Fruit fly (Drosophila melanogaster) whole organism, pupa: Measurements from ENCODE around the gene Acn.

Experiments
- CG10348 ChIP-seq: fragments of 200-800 bp; sonication (Bioruptor generic); IDR thresholded peaks from 2 replicates; pipeline ENCODE4 v1.3.6; 2022; ENCODE audit warnings: missing biosample characterization, missing genetic modification characterization
- CG12605 ChIP-seq: fragments of 200-800 bp; sonication (Bioruptor generic); IDR thresholded peaks from 2 replicates; pipeline ENCODE4 v1.3.6; 2022; ENCODE audit warnings: missing biosample characterization, missing genetic modification characterization
- CG13204 ChIP-seq: fragments of 200-800 bp; sonication (Bioruptor generic); optimal IDR thresholded peaks from 2 replicates; lab custom pipeline; 2018; ENCODE audit warnings: missing biosample characterization, mild to moderate bottlenecking, missing genetic modification characterization, moderate library complexity
- CG14655 ChIP-seq: fragments of 200-800 bp; sonication (Bioruptor generic); optimal IDR thresholded peaks from 3 replicates; lab custom pipeline; 2017; ENCODE audit warnings: mild to moderate bottlenecking, missing biosample characterization, missing genetic modification reagents, missing genetic modification characterization
- CG15710 ChIP-seq: fragments of 200-800 bp; sonication (Bioruptor generic); optimal IDR thresholded peaks from 2 replicates; lab custom pipeline; 2018; ENCODE audit warnings: missing biosample characterization, mild to moderate bottlenecking, missing genetic modification characterization, moderate library complexity
- CG17806 ChIP-seq: fragments of 200-800 bp; sonication (Bioruptor generic); optimal IDR thresholded peaks from 2 replicates; lab custom pipeline; 2018; ENCODE audit warnings: missing biosample characterization, mild to moderate bottlenecking, missing genetic modification characterization, moderate library complexity
- CG32121 ChIP-seq: fragments of 200-800 bp; sonication (Bioruptor generic); IDR thresholded peaks from 2 replicates; pipeline ENCODE4 v1.3.6; 2022; ENCODE audit warnings: missing biosample characterization, missing genetic modification characterization
- CG34367 ChIP-seq: fragments of 200-800 bp; sonication (Bioruptor generic); optimal IDR thresholded peaks from 2 replicates; lab custom pipeline; 2018; ENCODE audit warnings: missing biosample characterization, mild to moderate bottlenecking, missing genetic modification characterization
- CG4496 ChIP-seq: fragments of 200-800 bp; sonication (Bioruptor generic); IDR thresholded peaks from 3 replicates; pipeline ENCODE4 v1.3.6; 2022; ENCODE audit warnings: missing biosample characterization, missing genetic modification characterization
- CG8159 ChIP-seq: fragments of 200-800 bp; sonication (Bioruptor generic); optimal IDR thresholded peaks from 3 replicates; lab custom pipeline; 2018; ENCODE audit warnings: missing biosample characterization, mild to moderate bottlenecking, missing genetic modification characterization, moderate library complexity
- CG8301 ChIP-seq: fragments of 200-800 bp; sonication (Bioruptor generic); optimal IDR thresholded peaks from 2 replicates; lab custom pipeline; 2018; ENCODE audit warnings: missing biosample characterization, mild to moderate bottlenecking, missing genetic modification characterization
- CG9948 ChIP-seq: fragments of 200-800 bp; sonication (Bioruptor generic); optimal IDR thresholded peaks from 2 replicates; lab custom pipeline; 2018; ENCODE audit warnings: missing biosample characterization, mild to moderate bottlenecking, missing genetic modification characterization, moderate library complexity
- D1 ChIP-seq: fragments of 200-800 bp; sonication (Bioruptor generic); optimal IDR thresholded peaks from 2 replicates; lab custom pipeline; 2018; ENCODE audit warnings: missing biosample characterization, mild to moderate bottlenecking, missing genetic modification characterization, moderate library complexity
- EcR ChIP-seq: fragments of 200-800 bp; sonication (Bioruptor generic); optimal IDR thresholded peaks from 3 replicates; lab custom pipeline; 2019; ENCODE audit warnings: missing biosample characterization, missing genetic modification characterization, mild to moderate bottlenecking, moderate library complexity, missing genetic modification reagents
- Ets98B ChIP-seq: fragments of 200-800 bp; sonication (Bioruptor generic); IDR thresholded peaks from 2 replicates; pipeline ENCODE4 v1.3.6; 2022; ENCODE audit warnings: missing biosample characterization, missing genetic modification characterization
- Pif1A ChIP-seq: fragments of 200-800 bp; sonication (Bioruptor generic); optimal IDR thresholded peaks from 3 replicates; lab custom pipeline; 2016; ENCODE audit warnings: missing biosample characterization, missing genetic modification characterization
- Pif1B ChIP-seq: fragments of 200-800 bp; sonication (Bioruptor generic); optimal IDR thresholded peaks from 3 replicates; lab custom pipeline; 2016; ENCODE audit warnings: missing biosample characterization, missing genetic modification characterization
- Snoo ChIP-seq: fragments of 200-800 bp; sonication (Bioruptor generic); optimal IDR thresholded peaks from 3 replicates; lab custom pipeline; 2017; ENCODE audit warnings: missing biosample characterization, mild to moderate bottlenecking, missing genetic modification characterization, inconsistent platforms
- fd96Ca ChIP-seq: fragments of 200-800 bp; sonication (Bioruptor generic); IDR thresholded peaks from 3 replicates; pipeline ENCODE4 v1.3.6; 2022; ENCODE audit warnings: missing biosample characterization, missing genetic modification characterization
- gl ChIP-seq: fragments of 200-800 bp; sonication (Bioruptor generic); optimal IDR thresholded peaks from 2 replicates; lab custom pipeline; 2018; ENCODE audit warnings: missing biosample characterization, mild to moderate bottlenecking, missing genetic modification characterization
- rn ChIP-seq: fragments of 200-800 bp; sonication (Bioruptor generic); IDR thresholded peaks from 2 replicates; pipeline ENCODE4 v1.3.6; 2022; ENCODE audit warnings: missing biosample characterization, missing genetic modification characterization

Acn gene

dm6 chr2L:19045111-19045560, at the start of gene Acn, which contains the start of gene Ttc19:
Acn (plus strand) TSS chr2L:19045355.
Ttc19 (minus strand) TSS chr2L:19045148.
- TF ChIP-seq CG17806 (tag; lab: Kevin White, UChicago), result peak; percentile 49
- TF ChIP-seq CG15710, result peak; percentile 77
- peak; percentile 71 for TF ChIP-seq CG8159 (tag; lab: Kevin White, UChicago)
- TF ChIP-seq gl (tag; lab: Kevin White, UChicago), result peak; percentile 26
- peak; percentile 53; the same call in 1 of the 3 replicates for TF ChIP-seq fd96Ca
- TF ChIP-seq CG13204 (GFP tag; lab: Kevin White, UChicago), result no peak
- TF ChIP-seq EcR, result no peak
- no peak for TF ChIP-seq CG12605 (GFP tag; lab: Robert Waterston, UW)
- TF ChIP-seq CG8301 (tag; lab: Kevin White, UChicago), result no peak
- no peak for TF ChIP-seq CG10348 (GFP tag; lab: Robert Waterston, UW)
- no peak for TF ChIP-seq Pif1A (GFP tag; lab: Kevin White, UChicago)
- no peak for TF ChIP-seq Pif1B (GFP tag; lab: Kevin White, UChicago)
- peak; percentile 67 for TF ChIP-seq Snoo (tag; lab: Kevin White, UChicago)
- peak; percentile 78 for TF ChIP-seq CG32121 (GFP tag; lab: Robert Waterston, UW)
- TF ChIP-seq D1 (tag; lab: Kevin White, UChicago), result no peak
- no peak for TF ChIP-seq CG14655 (GFP tag; lab: Kevin White, UChicago)
- TF ChIP-seq CG4496 (GFP tag; lab: Robert Waterston, UW), result peak; percentile 83; the same call in 2 of the 3 replicates
- TF ChIP-seq CG9948 (tag; lab: Kevin White, UChicago), result peak; percentile 43
- peak; percentile 53 for TF ChIP-seq CG34367 (tag; lab: Kevin White, UChicago)
- TF ChIP-seq rn (GFP tag; lab: Robert Waterston, UW), result peak; percentile 63; the same call in 1 of the 2 replicates
- peak; percentile 66; the same call in 1 of the 2 replicates for TF ChIP-seq Ets98B (GFP tag; lab: Robert Waterston, UW)

DNA sequence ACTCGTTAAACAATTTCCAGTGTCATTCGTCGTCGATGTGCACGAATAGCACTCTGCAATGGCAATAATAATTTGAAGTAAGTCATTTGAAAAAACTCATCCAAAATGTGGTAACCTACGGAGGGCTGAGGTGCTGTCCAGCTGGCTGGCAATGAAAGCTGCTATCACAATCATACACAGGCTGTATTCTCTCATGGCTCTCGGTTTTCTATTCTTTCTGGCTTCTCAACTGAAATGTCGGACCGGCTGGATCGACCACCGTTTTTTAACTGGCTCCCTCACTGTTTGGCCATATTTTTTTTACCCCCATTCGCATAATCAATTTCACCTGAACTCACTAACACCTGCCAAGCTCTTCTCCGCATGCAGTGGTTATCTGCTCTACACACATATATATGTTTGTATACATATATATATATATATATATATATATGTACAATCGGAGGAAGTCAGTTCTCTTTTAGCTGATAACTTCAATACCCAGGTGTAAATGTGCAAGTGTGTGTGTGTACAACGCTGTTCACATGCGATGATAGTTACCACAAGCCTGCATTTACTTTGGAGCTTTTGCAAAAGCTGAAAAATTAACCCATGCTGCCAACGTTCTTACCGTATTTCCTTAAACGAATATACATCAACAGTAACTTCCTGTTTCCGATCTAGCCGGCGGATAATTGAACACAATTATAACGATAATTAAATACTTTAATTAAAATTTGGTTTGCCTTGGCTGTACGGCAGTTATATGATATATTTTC, 49.3 kb upstream of the Acn start, which contains the start of gene CG10650:
Gene CG10650, minus strand, starts transcription at position 275 of the 758 bp plus-strand sequence.
- TF ChIP-seq rn (GFP tag; lab: Robert Waterston, UW) (no peak), CG8301 (tag; lab: Kevin White, UChicago) (no peak), D1 (tag; lab: Kevin White, UChicago) (no peak), CG13204 (GFP tag; lab: Kevin White, UChicago) (no peak), fd96Ca (no peak), EcR (peak; percentile 5), CG8159 (tag; lab: Kevin White, UChicago) (no peak), Pif1A (GFP tag; lab: Kevin White, UChicago) (no peak), Ets98B (GFP tag; lab: Robert Waterston, UW) (no peak)

DNA sequence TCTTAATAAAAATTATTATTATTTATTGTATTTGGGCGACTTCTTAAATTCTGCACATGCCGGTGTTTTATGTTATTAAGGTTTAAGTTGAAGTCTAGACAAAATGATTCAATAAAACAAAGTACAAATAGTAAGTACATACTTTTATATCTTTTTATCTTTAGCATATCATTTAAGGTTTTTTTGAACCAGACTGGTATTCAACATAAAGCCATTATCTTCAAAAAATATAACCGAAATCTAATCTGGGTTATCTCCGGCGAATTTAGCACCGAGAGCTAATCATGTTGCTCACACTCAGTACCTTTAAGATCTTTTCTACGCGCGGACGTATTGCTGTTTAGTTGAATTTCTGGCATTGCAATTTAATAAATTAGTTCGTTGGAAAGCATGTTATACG, 48.0 kb upstream of the Acn start, which contains the start of gene CG31792:
Gene CG31792, plus strand, starts transcription at position 301 of the 400 bp plus-strand sequence.
- TF ChIP-seq CG9948 (tag; lab: Kevin White, UChicago) (no peak), Pif1B (GFP tag; lab: Kevin White, UChicago) (no peak), Pif1A (GFP tag; lab: Kevin White, UChicago) (no peak), CG8159 (tag; lab: Kevin White, UChicago) (no peak), CG10348 (GFP tag; lab: Robert Waterston, UW) (no peak), CG17806 (tag; lab: Kevin White, UChicago) (no peak), rn (GFP tag; lab: Robert Waterston, UW) (no peak)

dm6 chr2L:19002468-19002867, 42.7 kb upstream of the Acn start:
- TF ChIP-seq rn (GFP tag; lab: Robert Waterston, UW), result no peak
- TF ChIP-seq CG13204 (GFP tag; lab: Kevin White, UChicago), result no peak
- TF ChIP-seq, all 21 proteins: peak for 0

dm6 chr2L:19002959-19003371, 42.2 kb upstream of the Acn start, which contains the start of gene CG31793:
CG31793 (plus strand) TSS chr2L:19003367.
- TF ChIP-seq CG4496 (GFP tag; lab: Robert Waterston, UW), result peak; percentile 80
- peak; percentile 9 for TF ChIP-seq Snoo (tag; lab: Kevin White, UChicago)
- no peak for TF ChIP-seq Pif1A (GFP tag; lab: Kevin White, UChicago)
- no peak for TF ChIP-seq CG15710
- TF ChIP-seq CG17806 (tag; lab: Kevin White, UChicago), result peak; percentile 64
- peak; percentile 63 for TF ChIP-seq CG32121 (GFP tag; lab: Robert Waterston, UW)
- no peak for TF ChIP-seq fd96Ca
- TF ChIP-seq CG8159 (tag; lab: Kevin White, UChicago), result peak; percentile 98
- TF ChIP-seq CG34367 (tag; lab: Kevin White, UChicago), result peak; percentile 32
- TF ChIP-seq EcR, result no peak
- peak; percentile 43 for TF ChIP-seq CG9948 (tag; lab: Kevin White, UChicago)
- TF ChIP-seq CG10348 (GFP tag; lab: Robert Waterston, UW), result no peak
- peak; percentile 71 for TF ChIP-seq Pif1B (GFP tag; lab: Kevin White, UChicago)
- no peak for TF ChIP-seq gl (tag; lab: Kevin White, UChicago)
- peak; percentile 60; the same call in 1 of the 2 replicates for TF ChIP-seq Ets98B (GFP tag; lab: Robert Waterston, UW)
- peak; percentile 61 for TF ChIP-seq CG8301 (tag; lab: Kevin White, UChicago)
- peak; percentile 67 for TF ChIP-seq CG14655 (GFP tag; lab: Kevin White, UChicago)
- 0 out of 2 replicates have a peak, but pooled peaks have one; percentile 25 for TF ChIP-seq rn (GFP tag; lab: Robert Waterston, UW)
- no peak for TF ChIP-seq CG13204 (GFP tag; lab: Kevin White, UChicago)
- TF ChIP-seq CG12605 (GFP tag; lab: Robert Waterston, UW), result no peak; the same call in 1 of the 2 replicates
- peak; percentile 84 for TF ChIP-seq D1 (tag; lab: Kevin White, UChicago)
